Worm (Caenorhabditis elegans) whole organism, L3 larva: ENCODE results near the gene ZK945.7.

ENCODE experiments used
- R02D3.7 ChIP-seq: fragments of 150-350 bp; optimal IDR thresholded peaks from 2 replicates; lab custom pipeline; 2014; ENCODE audit warnings: missing biosample characterization, missing genetic modification characterization
- ZK546.5 ChIP-seq: sonication (generic microtip); optimal IDR thresholded peaks from 2 replicates; lab custom pipeline; 2017; ENCODE audit warnings: missing biosample characterization, missing genetic modification characterization
- aly-2 ChIP-seq: fragments of 150-350 bp; optimal IDR thresholded peaks from 2 replicates; lab custom pipeline; 2014; ENCODE audit warnings: missing biosample characterization, missing genetic modification characterization
- ama-1 ChIP-seq: fragments of 150-350 bp; optimal IDR thresholded peaks from 2 replicates; lab custom pipeline; 2018
- ceh-16 ChIP-seq: sonication (generic microtip); optimal IDR thresholded peaks from 2 replicates; lab custom pipeline; 2017; ENCODE audit warnings: missing biosample characterization, missing genetic modification characterization
- ceh-28 ChIP-seq: fragments of 150-350 bp; optimal IDR thresholded peaks from 2 replicates; lab custom pipeline; 2014; ENCODE audit warnings: missing biosample characterization, missing genetic modification reagents, missing genetic modification characterization
- daf-12 ChIP-seq: fragments of 150-350 bp; optimal IDR thresholded peaks from 2 replicates; lab custom pipeline; 2014; ENCODE audit warnings: missing biosample characterization, missing genetic modification reagents, missing genetic modification characterization
- egl-27 ChIP-seq: sonication (generic microtip); optimal IDR thresholded peaks from 4 replicates; lab custom pipeline; 2017; ENCODE audit warnings: missing biosample characterization, missing genetic modification reagents, missing genetic modification characterization
- elt-2 ChIP-seq: sonication (generic microtip); optimal IDR thresholded peaks from 2 replicates; lab custom pipeline; 2016; ENCODE audit warnings: missing genetic modification reagents, mild to moderate bottlenecking, missing genetic modification characterization, missing compliant biosample characterization
- elt-3 ChIP-seq, 3 experiments: fragments of 150-350 bp in 1 of 3; sonication (generic microtip) in 2 of 3; optimal IDR thresholded peaks; 2 replicates in 2 of 3; 4 replicates in 1 of 3; lab custom pipeline; 2014 to 2017; ENCODE audit warnings: missing biosample characterization in 3 of 3, missing genetic modification characterization in 3 of 3
- fkh-10 ChIP-seq: sonication (generic microtip); optimal IDR thresholded peaks from 2 replicates; lab custom pipeline; 2017; ENCODE audit warnings: missing biosample characterization, missing genetic modification reagents, missing genetic modification characterization
- fkh-2 ChIP-seq: fragments of 150-350 bp; optimal IDR thresholded peaks from 2 replicates; lab custom pipeline; 2014; ENCODE audit warnings: missing biosample characterization, missing genetic modification reagents, missing genetic modification characterization
- fos-1 ChIP-seq: fragments of 150-350 bp; optimal IDR thresholded peaks from 2 replicates; lab custom pipeline; 2014; ENCODE audit warnings: missing biosample characterization, missing genetic modification characterization
- hmg-11 ChIP-seq: sonication (generic microtip); optimal IDR thresholded peaks from 2 replicates; lab custom pipeline; 2016; ENCODE audit warnings: missing genetic modification characterization, missing compliant biosample characterization
- jun-1 ChIP-seq: fragments of 150-350 bp; optimal IDR thresholded peaks from 2 replicates; lab custom pipeline; 2014; ENCODE audit warnings: missing biosample characterization, missing genetic modification reagents, missing genetic modification characterization
- lin-15B ChIP-seq: fragments of 150-350 bp; optimal IDR thresholded peaks from 2 replicates; lab custom pipeline; 2014; ENCODE audit warnings: missing biosample characterization, missing genetic modification characterization
- lin-39 ChIP-seq: fragments of 150-350 bp; optimal IDR thresholded peaks from 2 replicates; lab custom pipeline; 2018; ENCODE audit warnings: missing biosample characterization, missing genetic modification reagents, missing genetic modification characterization
- lsy-12 ChIP-seq: sonication (generic microtip); optimal IDR thresholded peaks from 2 replicates; lab custom pipeline; 2016; ENCODE audit warnings: mild to moderate bottlenecking, missing genetic modification characterization, missing compliant biosample characterization
- mdl-1 ChIP-seq: fragments of 150-350 bp; optimal IDR thresholded peaks from 2 replicates; lab custom pipeline; 2014; ENCODE audit warnings: missing biosample characterization, missing genetic modification characterization
- mml-1 ChIP-seq: fragments of 150-350 bp; sonication (generic microtip); optimal IDR thresholded peaks from 3 replicates; lab custom pipeline; 2014; ENCODE audit warnings: missing biosample characterization, missing genetic modification characterization
- nfya-1 ChIP-seq: sonication (generic microtip); optimal IDR thresholded peaks from 2 replicates; lab custom pipeline; 2017; ENCODE audit warnings: missing genetic modification characterization, mild to moderate bottlenecking, missing compliant biosample characterization, antibody characterized with exemption, moderate library complexity; ENCODE audit not compliant: insufficient read depth
- nhr-12 ChIP-seq: fragments of 150-350 bp; optimal IDR thresholded peaks from 2 replicates; lab custom pipeline; 2014; ENCODE audit warnings: missing biosample characterization, missing genetic modification characterization
- nhr-23 ChIP-seq: fragments of 150-350 bp; optimal IDR thresholded peaks from 2 replicates; lab custom pipeline; 2014; ENCODE audit warnings: missing biosample characterization, missing genetic modification reagents, missing genetic modification characterization
- nhr-237 ChIP-seq: fragments of 150-350 bp; optimal IDR thresholded peaks from 2 replicates; lab custom pipeline; 2014; ENCODE audit warnings: missing biosample characterization, missing genetic modification characterization
- nhr-25 ChIP-seq: sonication (generic microtip); optimal IDR thresholded peaks from 2 replicates; lab custom pipeline; 2017; ENCODE audit warnings: missing biosample characterization, missing genetic modification characterization
- nhr-28 ChIP-seq: fragments of 150-350 bp; optimal IDR thresholded peaks from 2 replicates; lab custom pipeline; 2014; ENCODE audit warnings: missing biosample characterization, missing genetic modification characterization
- nhr-67 ChIP-seq: fragments of 150-350 bp; optimal IDR thresholded peaks from 2 replicates; lab custom pipeline; 2014; ENCODE audit warnings: missing biosample characterization, missing genetic modification characterization
- nhr-76 ChIP-seq: fragments of 150-350 bp; sonication (generic microtip); optimal IDR thresholded peaks from 5 replicates; lab custom pipeline; 2014; ENCODE audit warnings: missing biosample characterization, missing genetic modification characterization
- nhr-77 ChIP-seq: fragments of 150-350 bp; optimal IDR thresholded peaks from 2 replicates; lab custom pipeline; 2014; ENCODE audit warnings: missing biosample characterization, missing genetic modification characterization
- pha-4 ChIP-seq: fragments of 150-350 bp; optimal IDR thresholded peaks from 2 replicates; lab custom pipeline; 2014; ENCODE audit warnings: missing biosample characterization, missing genetic modification reagents, missing genetic modification characterization
- pqm-1 ChIP-seq: fragments of 150-350 bp; optimal IDR thresholded peaks from 2 replicates; lab custom pipeline; 2017; ENCODE audit warnings: missing biosample characterization, missing genetic modification characterization, inconsistent platforms
- sea-2 ChIP-seq: fragments of 150-350 bp; sonication (generic microtip); optimal IDR thresholded peaks from 4 replicates; lab custom pipeline; 2014; ENCODE audit warnings: missing biosample characterization, missing genetic modification reagents, missing genetic modification characterization
- skn-1 ChIP-seq: fragments of 150-350 bp; optimal IDR thresholded peaks from 2 replicates; lab custom pipeline; 2014; ENCODE audit warnings: missing biosample characterization, missing genetic modification characterization
- snpc-4 ChIP-seq: fragments of 150-350 bp; optimal IDR thresholded peaks from 2 replicates; lab custom pipeline; 2014; ENCODE audit warnings: missing biosample characterization, missing genetic modification characterization
- tbx-2 ChIP-seq: sonication (generic microtip); optimal IDR thresholded peaks from 2 replicates; lab custom pipeline; 2016; ENCODE audit warnings: mild to moderate bottlenecking, missing genetic modification characterization, missing compliant biosample characterization
- unc-39 ChIP-seq: sonication (generic microtip); optimal IDR thresholded peaks from 4 replicates; lab custom pipeline; 2017; ENCODE audit warnings: missing biosample characterization, missing genetic modification characterization
- unc-62 ChIP-seq: fragments of 150-350 bp; sonication (generic microtip); optimal IDR thresholded peaks from 4 replicates; lab custom pipeline; 2014; ENCODE audit warnings: missing biosample characterization, missing genetic modification reagents, missing genetic modification characterization
- zag-1 ChIP-seq: fragments of 150-350 bp; optimal IDR thresholded peaks from 2 replicates; lab custom pipeline; 2014; ENCODE audit warnings: missing biosample characterization, missing genetic modification characterization
- ztf-11 ChIP-seq: fragments of 150-350 bp; optimal IDR thresholded peaks from 2 replicates; lab custom pipeline; 2014; ENCODE audit warnings: missing biosample characterization, missing genetic modification characterization
- ztf-4 ChIP-seq: fragments of 150-350 bp; optimal IDR thresholded peaks from 2 replicates; lab custom pipeline; 2014; ENCODE audit warnings: missing biosample characterization, missing genetic modification characterization

The ZK945.7 gene

DNA sequence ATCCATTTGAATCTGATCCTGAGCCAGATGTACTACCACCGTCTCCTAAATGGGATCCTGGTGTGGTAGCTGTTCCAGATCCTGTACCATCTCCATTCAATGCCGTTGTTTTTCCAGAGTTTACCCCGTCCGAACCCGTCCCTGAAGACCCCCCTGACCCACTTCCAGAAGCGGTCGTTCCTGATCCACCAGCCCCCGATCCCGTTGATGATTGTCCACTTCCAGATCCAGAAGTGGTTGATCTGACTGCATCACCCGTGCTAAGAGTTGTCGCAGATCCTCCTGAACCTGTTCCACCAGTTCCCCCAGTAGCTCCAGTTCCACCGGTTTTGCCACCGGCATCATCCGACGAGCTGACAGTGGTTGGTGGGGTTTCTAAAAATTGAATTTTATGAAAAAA, 8.4 kb upstream of the ZK945.7 start:
- TF ChIP-seq pqm-1: no peak
- TF ChIP-seq R02D3.7 (tag; lab: Kevin White, UChicago): no peak
- no peak for TF ChIP-seq lsy-12 (tag; lab: Kevin White, UChicago)
- TF ChIP-seq nhr-237 (tag; lab: Kevin White, UChicago): no peak
- no peak for TF ChIP-seq jun-1 (tag; lab: Kevin White, UChicago)
- TF ChIP-seq fkh-10: no peak
- TF ChIP-seq nhr-12: no peak
- no peak for TF ChIP-seq ZK546.5 (tag; lab: Kevin White, UChicago)
- no peak for TF ChIP-seq nfya-1
- no peak for TF ChIP-seq ceh-28
- no peak for TF ChIP-seq snpc-4
- TF ChIP-seq egl-27 (tag; lab: Kevin White, UChicago): no peak
- no peak for TF ChIP-seq ama-1 (lab: Kevin White, UChicago)
- no peak for TF ChIP-seq nhr-28
- TF ChIP-seq daf-12 (tag; lab: Kevin White, UChicago): no peak
- TF ChIP-seq unc-39 (tag; lab: Kevin White, UChicago): no peak
- no peak for TF ChIP-seq fkh-2
- no peak for TF ChIP-seq nhr-77 (tag; lab: Kevin White, UChicago)

DNA sequence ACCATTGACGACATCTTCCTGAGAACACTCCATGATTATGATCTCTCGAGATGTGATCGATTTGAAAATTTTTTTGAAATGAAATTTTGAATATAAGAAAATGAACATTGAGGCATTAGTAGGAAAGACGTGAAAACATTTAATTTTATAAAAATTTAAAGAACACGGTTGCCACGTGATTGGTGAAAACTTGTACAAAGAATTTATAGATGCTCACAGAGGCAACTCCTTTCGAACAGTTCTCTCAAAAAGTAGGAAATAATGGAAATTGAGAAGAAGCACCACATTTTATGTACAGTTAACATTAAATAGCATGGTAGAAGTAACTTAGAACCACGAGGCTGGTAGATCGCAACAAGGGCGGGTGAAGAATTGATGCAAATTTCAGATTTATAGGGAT, 1.4 kb downstream of the ZK945.7 start, which contains the start of gene ZK945.6:
Gene ZK945.6, minus strand, starts transcription at position 101 of the 400 bp plus-strand sequence.
- TF ChIP-seq elt-3 (tag; optimal IDR thresholded peaks at IDR 0.05; lab: Kevin White, UChicago) (no peak), nhr-67 (no peak)
- TF ChIP-seq, all 47 proteins: peak for 0

DNA sequence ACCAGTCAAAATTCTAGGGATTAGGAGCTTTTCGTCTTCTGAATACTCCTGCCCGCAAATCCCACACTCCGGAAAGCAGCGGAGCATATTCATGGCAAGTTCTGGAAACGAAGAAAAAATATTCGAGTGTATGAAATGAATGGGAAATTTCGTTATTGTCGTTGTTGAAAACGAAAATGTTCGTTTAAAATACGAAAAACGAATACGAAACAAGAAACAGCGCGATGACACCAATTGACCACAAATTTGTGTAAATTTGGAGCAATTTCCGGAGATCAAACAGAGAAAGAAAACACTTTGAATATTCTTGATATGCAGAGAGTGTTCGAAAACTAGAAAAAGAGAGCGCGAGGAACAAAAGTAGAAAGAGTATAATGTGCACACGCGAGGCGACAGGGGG, 2.7 kb downstream of the ZK945.7 start, which contains the start of gene ZK945.4:
Gene ZK945.4, minus strand, starts transcription at position 101 of the 400 bp plus-strand sequence.
- no peak for TF ChIP-seq pqm-1
- no peak for TF ChIP-seq sea-2 (GFP tag; lab: Kevin White, UChicago)
- TF ChIP-seq ceh-28: no peak
- TF ChIP-seq fkh-2: no peak
- no peak for TF ChIP-seq ZK546.5 (tag; lab: Kevin White, UChicago)
- no peak for TF ChIP-seq pha-4 (tag; lab: Kevin White, UChicago)
- no peak for TF ChIP-seq zag-1 (tag; lab: Kevin White, UChicago)

DNA sequence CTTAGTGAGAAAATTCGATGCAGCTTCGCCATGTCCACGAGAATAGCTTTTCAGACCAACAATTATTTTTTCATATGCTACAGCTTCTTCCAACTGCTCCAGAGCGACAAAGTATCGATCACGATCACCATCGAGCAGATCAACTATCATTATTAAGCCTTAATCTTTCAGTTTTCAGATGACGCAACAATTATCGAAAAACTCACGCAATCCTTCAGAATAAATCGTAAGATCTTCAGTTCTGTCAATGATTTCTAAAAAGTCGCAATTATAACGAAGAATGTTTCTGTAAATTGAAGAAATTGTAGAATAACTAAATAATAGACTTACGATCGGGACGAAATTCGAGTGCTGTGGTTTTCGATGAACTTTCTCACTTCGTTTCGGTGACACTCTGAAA, 5.1 kb downstream of the ZK945.7 start:
- TF ChIP-seq nhr-76 (no peak), mdl-1 (tag; lab: Kevin White, UChicago) (no peak), pqm-1 (no peak), pha-4 (tag; lab: Kevin White, UChicago) (no peak), tbx-2 (tag; lab: Kevin White, UChicago) (no peak), fkh-2 (no peak), ZK546.5 (tag; lab: Kevin White, UChicago) (no peak), egl-27 (tag; lab: Kevin White, UChicago) (no peak), ztf-4 (tag; lab: Kevin White, UChicago) (no peak), snpc-4 (no peak), lsy-12 (tag; lab: Kevin White, UChicago) (no peak)

DNA sequence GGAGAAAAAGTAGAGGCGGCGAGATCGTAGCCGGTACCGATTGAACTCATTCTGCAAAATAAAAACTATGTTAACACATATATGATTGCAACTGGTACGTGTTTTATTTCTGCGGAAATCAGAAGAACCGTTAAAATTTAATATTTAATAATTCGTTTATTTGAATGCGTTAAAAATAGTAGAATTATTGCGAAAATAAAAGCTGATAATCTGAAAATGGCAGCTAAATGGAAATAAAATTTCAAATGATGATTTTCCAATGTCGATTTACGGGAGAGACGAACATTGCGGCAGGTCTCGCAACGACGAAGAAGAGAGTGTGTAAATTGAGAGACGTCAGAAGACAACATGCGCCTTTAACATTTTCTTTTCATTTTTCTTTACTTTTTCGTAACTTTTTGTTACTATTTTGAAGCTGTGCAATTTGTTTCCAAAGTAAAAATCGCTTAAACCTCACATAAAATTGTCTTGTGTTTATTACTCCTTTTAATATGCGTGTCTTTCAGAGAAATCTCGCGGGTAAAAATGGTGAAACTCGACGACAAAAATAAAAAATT, 8.4 kb downstream of the ZK945.7 start, which contains the start of the genes pas-7 and puf-12:
Gene pas-7, minus strand, starts transcription at position 51 of the 557 bp plus-strand sequence.
Gene puf-12, plus strand, starts transcription at position 507 of the 557 bp plus-strand sequence.
- no peak for TF ChIP-seq unc-62 (GFP tag; lab: Kevin White, UChicago)
- no peak for TF ChIP-seq ztf-11
- no peak for TF ChIP-seq zag-1 (tag; lab: Kevin White, UChicago)
- peak; percentile 61 for TF ChIP-seq lin-15B (tag; lab: Kevin White, UChicago)
- TF ChIP-seq aly-2 (tag; lab: Kevin White, UChicago): no peak
- TF ChIP-seq snpc-4: no peak
- no peak for TF ChIP-seq nhr-67
- TF ChIP-seq nhr-23 (tag; lab: Kevin White, UChicago): peak; percentile 32
- peak; percentile 6 for TF ChIP-seq elt-2 (tag; lab: Kevin White, UChicago)
- TF ChIP-seq nhr-77 (tag; lab: Kevin White, UChicago): no peak
- TF ChIP-seq daf-12 (tag; lab: Kevin White, UChicago): no peak
- TF ChIP-seq nhr-12: no peak
- TF ChIP-seq nhr-237 (tag; lab: Kevin White, UChicago): no peak
- TF ChIP-seq lin-39 (tag; lab: Kevin White, UChicago): no peak
- peak; percentile 75 for TF ChIP-seq nfya-1
- TF ChIP-seq nhr-28: no peak
- TF ChIP-seq ZK546.5 (tag; lab: Kevin White, UChicago): no peak
- no peak for TF ChIP-seq fos-1 (tag; lab: Kevin White, UChicago)
- TF ChIP-seq sea-2 (GFP tag; lab: Kevin White, UChicago): no peak
- no peak for TF ChIP-seq mdl-1 (tag; lab: Kevin White, UChicago)
- TF ChIP-seq hmg-11: no peak
- no peak for TF ChIP-seq ceh-16 (tag; lab: Kevin White, UChicago)
- no peak for TF ChIP-seq nhr-76
- TF ChIP-seq elt-3 (tag; optimal IDR thresholded peaks at IDR 0.05; lab: Kevin White, UChicago): no peak
- no peak for TF ChIP-seq jun-1 (tag; lab: Kevin White, UChicago)
- peak; percentile 62 for TF ChIP-seq R02D3.7 (tag; lab: Kevin White, UChicago)
- peak; percentile 97 for TF ChIP-seq skn-1
- no peak for TF ChIP-seq ztf-4 (tag; lab: Kevin White, UChicago)
- TF ChIP-seq nhr-25 (tag; lab: Kevin White, UChicago): no peak
- no peak for TF ChIP-seq unc-39 (tag; lab: Kevin White, UChicago)
- no peak for TF ChIP-seq ama-1 (lab: Kevin White, UChicago)
- TF ChIP-seq fkh-10: no peak
- no peak for TF ChIP-seq mml-1 (tag; lab: Kevin White, UChicago)
- TF ChIP-seq pha-4 (tag; lab: Kevin White, UChicago): peak; percentile 70
- no peak for TF ChIP-seq egl-27 (tag; lab: Kevin White, UChicago)
- TF ChIP-seq tbx-2 (tag; lab: Kevin White, UChicago): no peak
